Worm (Caenorhabditis elegans) whole organism, late embryonic: ENCODE data around the gene nhr-213.

Source experiments
- C08G9.2 ChIP-seq: sonication (generic microtip); optimal IDR thresholded peaks from 2 replicates; lab custom pipeline; 2016; ENCODE audit warnings: mild to moderate bottlenecking, missing genetic modification characterization, moderate library complexity, missing compliant biosample characterization
- F13H6.1 ChIP-seq: sonication (generic microtip); optimal IDR thresholded peaks from 2 replicates; lab custom pipeline; 2016; ENCODE audit warnings: missing genetic modification characterization, missing compliant biosample characterization
- K09A11.1 ChIP-seq: sonication (generic microtip); optimal IDR thresholded peaks from 2 replicates; lab custom pipeline; 2017; ENCODE audit warnings: antibody characterized with exemption, mild to moderate bottlenecking, missing genetic modification characterization, missing compliant biosample characterization; ENCODE audit not compliant: insufficient read depth
- T23F11.4 ChIP-seq: fragments of 200-800 bp; sonication (Bioruptor generic); optimal IDR thresholded peaks from 2 replicates; lab custom pipeline; 2018; ENCODE audit warnings: mild to moderate bottlenecking, missing genetic modification characterization, missing compliant biosample characterization
- Y22D7AL.16 ChIP-seq: sonication (generic microtip); optimal IDR thresholded peaks from 2 replicates; lab custom pipeline; 2016; ENCODE audit warnings: missing genetic modification characterization, missing compliant biosample characterization
- ama-1 ChIP-seq: fragments of 150-350 bp; optimal IDR thresholded peaks from 2 replicates; lab custom pipeline; 2014
- ceh-19 ChIP-seq: fragments of 200-800 bp; sonication (Bioruptor generic); optimal IDR thresholded peaks from 2 replicates; lab custom pipeline; 2018; ENCODE audit warnings: mild to moderate bottlenecking, missing genetic modification characterization, missing compliant biosample characterization
- ceh-2 ChIP-seq: sonication (generic microtip); optimal IDR thresholded peaks from 2 replicates; lab custom pipeline; 2016; ENCODE audit warnings: missing genotype, missing genetic modification characterization, missing compliant biosample characterization
- ceh-22 ChIP-seq: sonication (generic microtip); optimal IDR thresholded peaks from 2 replicates; lab custom pipeline; 2017; ENCODE audit warnings: missing biosample characterization, missing genetic modification characterization
- ceh-30 ChIP-seq: fragments of 150-350 bp; optimal IDR thresholded peaks from 2 replicates; lab custom pipeline; 2014; ENCODE audit warnings: missing biosample characterization, missing genetic modification characterization
- ceh-31 ChIP-seq: sonication (generic microtip); optimal IDR thresholded peaks from 2 replicates; lab custom pipeline; 2016; ENCODE audit warnings: missing genetic modification characterization, missing compliant biosample characterization
- ceh-34 ChIP-seq: sonication (generic microtip); optimal IDR thresholded peaks from 2 replicates; lab custom pipeline; 2016; ENCODE audit warnings: mild to moderate bottlenecking, missing genetic modification characterization, missing compliant biosample characterization
- ceh-45 ChIP-seq: fragments of 200-800 bp; sonication (Bioruptor generic); IDR thresholded peaks from 2 replicates; pipeline ENCODE4 v1.3.6; 2022; ENCODE audit warnings: missing genetic modification reagents, missing genetic modification characterization, missing compliant biosample characterization
- ceh-48 ChIP-seq: sonication (generic microtip); optimal IDR thresholded peaks from 2 replicates; lab custom pipeline; 2016; ENCODE audit warnings: missing genetic modification characterization, inconsistent platforms, missing compliant biosample characterization
- ceh-9 ChIP-seq: sonication (generic microtip); optimal IDR thresholded peaks from 2 replicates; lab custom pipeline; 2016; ENCODE audit warnings: mild to moderate bottlenecking, missing genetic modification characterization, inconsistent platforms, missing compliant biosample characterization
- che-1 ChIP-seq: sonication (generic microtip); optimal IDR thresholded peaks from 2 replicates; lab custom pipeline; 2016; ENCODE audit warnings: mild to moderate bottlenecking, missing genetic modification characterization, missing compliant biosample characterization
- elt-4 ChIP-seq: sonication (generic microtip); optimal IDR thresholded peaks from 2 replicates; lab custom pipeline; 2016; ENCODE audit warnings: missing genetic modification characterization, missing compliant biosample characterization
- ets-4 ChIP-seq: sonication (generic microtip); optimal IDR thresholded peaks from 2 replicates; lab custom pipeline; 2016; ENCODE audit warnings: missing genetic modification characterization, missing compliant biosample characterization
- eyg-1 ChIP-seq: sonication (generic microtip); optimal IDR thresholded peaks from 2 replicates; lab custom pipeline; 2016; ENCODE audit warnings: missing genotype, missing genetic modification characterization, missing compliant biosample characterization
- fkh-10 ChIP-seq: fragments of 150-350 bp; optimal IDR thresholded peaks from 2 replicates; lab custom pipeline; 2014; ENCODE audit warnings: missing biosample characterization, missing genetic modification reagents, missing genetic modification characterization
- fkh-6 ChIP-seq: sonication (generic microtip); optimal IDR thresholded peaks from 2 replicates; lab custom pipeline; 2016; ENCODE audit warnings: missing genetic modification characterization, missing compliant biosample characterization
- gmeb-2 ChIP-seq: sonication (generic microtip); optimal IDR thresholded peaks from 2 replicates; lab custom pipeline; 2016; ENCODE audit warnings: missing genetic modification characterization, inconsistent platforms, missing compliant biosample characterization
- hlh-13 ChIP-seq: fragments of 200-800 bp; sonication (Bioruptor generic); optimal IDR thresholded peaks from 2 replicates; lab custom pipeline; 2018; ENCODE audit warnings: mild to moderate bottlenecking, missing genetic modification characterization, missing compliant biosample characterization
- hlh-15 ChIP-seq: sonication (generic microtip); optimal IDR thresholded peaks from 2 replicates; lab custom pipeline; 2016; ENCODE audit warnings: missing genetic modification characterization, missing compliant biosample characterization
- hlh-30 ChIP-seq: sonication (generic microtip); optimal IDR thresholded peaks from 2 replicates; lab custom pipeline; 2017; ENCODE audit warnings: antibody characterized with exemption, missing genetic modification characterization, missing compliant biosample characterization; ENCODE audit not compliant: insufficient read depth
- hlh-8 ChIP-seq: sonication (generic microtip); optimal IDR thresholded peaks from 2 replicates; lab custom pipeline; 2016; ENCODE audit warnings: missing genotype, missing genetic modification characterization, missing compliant biosample characterization
- lim-6 ChIP-seq: sonication (generic microtip); optimal IDR thresholded peaks from 2 replicates; lab custom pipeline; 2016; ENCODE audit warnings: missing genetic modification characterization, missing compliant biosample characterization
- lin-11 ChIP-seq: fragments of 200-800 bp; sonication (Bioruptor generic); optimal IDR thresholded peaks from 2 replicates; lab custom pipeline; 2018; ENCODE audit warnings: mild to moderate bottlenecking, missing genetic modification characterization, missing compliant biosample characterization
- madf-2 ChIP-seq: sonication (generic microtip); optimal IDR thresholded peaks from 2 replicates; lab custom pipeline; 2017; ENCODE audit warnings: missing genetic modification characterization, missing compliant biosample characterization
- mec-3 ChIP-seq: sonication (generic microtip); optimal IDR thresholded peaks from 2 replicates; lab custom pipeline; 2016; ENCODE audit warnings: borderline replicate concordance, missing genetic modification characterization, missing compliant biosample characterization
- nfya-1 ChIP-seq: sonication (generic microtip); optimal IDR thresholded peaks from 2 replicates; lab custom pipeline; 2017; ENCODE audit warnings: missing genetic modification characterization, mild to moderate bottlenecking, missing compliant biosample characterization, antibody characterized with exemption, moderate library complexity
- nhr-11 ChIP-seq: fragments of 150-350 bp; optimal IDR thresholded peaks from 2 replicates; lab custom pipeline; 2014; ENCODE audit warnings: missing biosample characterization, missing genetic modification characterization
- nhr-232 ChIP-seq: sonication (generic microtip); optimal IDR thresholded peaks from 2 replicates; lab custom pipeline; 2016; ENCODE audit warnings: missing genetic modification characterization, missing compliant biosample characterization
- pat-9 ChIP-seq: fragments of 200-800 bp; sonication (Bioruptor generic); optimal IDR thresholded peaks from 2 replicates; lab custom pipeline; 2018; ENCODE audit warnings: mild to moderate bottlenecking, missing genetic modification characterization, moderate library complexity, missing compliant biosample characterization
- pax-1 ChIP-seq: fragments of 150-350 bp; optimal IDR thresholded peaks from 2 replicates; lab custom pipeline; 2014; ENCODE audit warnings: missing biosample characterization, missing genetic modification characterization
- pha-4 ChIP-seq: fragments of 150-350 bp; optimal IDR thresholded peaks from 2 replicates; lab custom pipeline; 2018; ENCODE audit warnings: missing biosample characterization, missing genetic modification reagents, missing genetic modification characterization
- sdc-2 ChIP-seq: sonication (generic microtip); optimal IDR thresholded peaks from 2 replicates; lab custom pipeline; 2016; ENCODE audit warnings: missing genotype, missing genetic modification characterization, missing compliant biosample characterization
- sox-2 ChIP-seq: fragments of 200-800 bp; sonication (Bioruptor generic); IDR thresholded peaks from 2 replicates; pipeline ENCODE4 v1.3.6; 2022; ENCODE audit warnings: missing genetic modification reagents, missing genetic modification characterization, missing compliant biosample characterization
- sox-4 ChIP-seq: sonication (generic microtip); optimal IDR thresholded peaks from 2 replicates; lab custom pipeline; 2017; ENCODE audit warnings: mild to moderate bottlenecking, missing genetic modification characterization, inconsistent platforms, missing compliant biosample characterization
- syd-9 ChIP-seq: sonication (generic microtip); optimal IDR thresholded peaks from 2 replicates; lab custom pipeline; 2016; ENCODE audit warnings: mild to moderate bottlenecking, missing genetic modification characterization, moderate library complexity, missing compliant biosample characterization
- tbx-7 ChIP-seq: sonication (generic microtip); optimal IDR thresholded peaks from 2 replicates; lab custom pipeline; 2016; ENCODE audit warnings: missing genotype, missing genetic modification characterization, missing compliant biosample characterization
- ttx-3 ChIP-seq: sonication (generic microtip); optimal IDR thresholded peaks from 2 replicates; lab custom pipeline; 2016; ENCODE audit warnings: missing genetic modification reagents, missing genetic modification characterization, missing compliant biosample characterization
- unc-3 ChIP-seq, 2 experiments: fragments of 200-800 bp in 1 of 2; sonication (Bioruptor generic) in 1 of 2; sonication (generic microtip) in 1 of 2; conservative IDR thresholded peaks in 1 of 2; optimal IDR thresholded peaks in 1 of 2; 2 replicates each; pipeline versions ENCODE4 v1.3.6 to Lab custom; 2016 to 2022; ENCODE audit warnings: missing compliant biosample characterization in 2 of 2, missing genetic modification characterization in 2 of 2, missing genetic modification reagents in 1 of 2
- unc-42 ChIP-seq: sonication (generic microtip); optimal IDR thresholded peaks from 2 replicates; lab custom pipeline; 2016; ENCODE audit warnings: missing genotype, missing genetic modification characterization, missing compliant biosample characterization
- unc-86 ChIP-seq: sonication (generic microtip); optimal IDR thresholded peaks from 2 replicates; lab custom pipeline; 2016; ENCODE audit warnings: missing genetic modification characterization, missing compliant biosample characterization
- zip-5 ChIP-seq: sonication (generic microtip); optimal IDR thresholded peaks from 2 replicates; lab custom pipeline; 2016; ENCODE audit warnings: missing genetic modification characterization, missing compliant biosample characterization
- ztf-16 ChIP-seq: sonication (generic microtip); optimal IDR thresholded peaks from 2 replicates; lab custom pipeline; 2017; ENCODE audit warnings: missing genetic modification characterization, missing compliant biosample characterization

The nhr-213 gene

ce11 chrV:15880033-15880432 lies 16.5 kb downstream of the nhr-213 start:
- TF ChIP-seq C08G9.2 (tag; lab: Kevin White, UChicago), result no peak
- no peak for TF ChIP-seq sdc-2 (tag; lab: Kevin White, UChicago)
- TF ChIP-seq nhr-11 (tag; lab: Kevin White, UChicago), result no peak
- no peak for TF ChIP-seq nhr-232 (tag; lab: Kevin White, UChicago)

- TF ChIP-seq mec-3 (tag; lab: Kevin White, UChicago) (no peak), sox-4 (tag; lab: Kevin White, UChicago) (no peak), ceh-34 (tag; lab: Kevin White, UChicago) (no peak), ama-1 (lab: Kevin White, UChicago) (no peak), pha-4 (tag; lab: Kevin White, UChicago) (no peak), T23F11.4 (GFP tag; lab: Kevin White, UChicago) (no peak), syd-9 (tag; lab: Kevin White, UChicago) (no peak), nhr-232 (tag; lab: Kevin White, UChicago) (no peak), K09A11.1 (tag; lab: Kevin White, UChicago) (no peak), zip-5 (no peak), ets-4 (no peak), elt-4 (no peak), hlh-15 (tag; lab: Kevin White, UChicago) (no peak), ceh-2 (tag; lab: Kevin White, UChicago) (no peak), lim-6 (no peak), unc-42 (no peak), lin-11 (tag; lab: Kevin White, UChicago) (no peak), fkh-6 (no peak), nfya-1 (tag; lab: Kevin White, UChicago) (no peak)
These were observed 17.1 kb downstream of the nhr-213 start, which contains the start of gene nhr-84 for ce11 chrV:15879508-15879907. Gene nhr-84, minus strand, starts transcription at chrV:15879608.

DNA sequence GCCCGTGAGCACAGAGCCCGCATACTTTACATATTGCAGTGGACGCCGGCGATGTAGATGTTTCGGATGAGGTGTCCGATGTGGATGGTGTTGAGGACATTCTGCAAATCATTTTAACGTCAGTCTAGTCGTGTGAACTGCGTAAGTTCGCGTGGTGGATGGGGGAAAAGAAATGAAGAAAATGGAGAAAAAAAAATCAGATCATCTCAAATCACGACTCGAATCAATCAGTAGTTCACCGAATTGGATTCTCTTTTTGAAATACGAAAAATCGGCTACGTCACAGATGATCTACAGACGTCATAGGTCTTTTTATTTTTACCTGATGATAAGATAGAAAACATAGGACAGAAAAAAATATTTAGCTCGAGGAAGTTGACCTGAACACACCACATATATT lies 20.3 kb downstream of the nhr-213 start, which contains the start of gene nhr-102:
Gene nhr-102, minus strand, starts transcription at position 101 of the 400 bp plus-strand sequence.
- TF ChIP-seq ets-4 (no peak), hlh-13 (GFP tag; lab: Kevin White, UChicago) (no peak), ceh-45 (no peak), eyg-1 (tag; lab: Kevin White, UChicago) (no peak), nhr-11 (tag; lab: Kevin White, UChicago) (no peak), ceh-48 (tag; lab: Kevin White, UChicago) (no peak), ttx-3 (no peak), ceh-22 (no peak), tbx-7 (tag; lab: Kevin White, UChicago) (no peak), ceh-9 (tag; lab: Kevin White, UChicago) (no peak), unc-3 (GFP tag; conservative IDR thresholded peaks at IDR 0.05; lab: Robert Waterston, UW) (no peak), unc-3 (tag; optimal IDR thresholded peaks at IDR 0.05; lab: Kevin White, UChicago) (no peak), elt-4 (no peak)

DNA sequence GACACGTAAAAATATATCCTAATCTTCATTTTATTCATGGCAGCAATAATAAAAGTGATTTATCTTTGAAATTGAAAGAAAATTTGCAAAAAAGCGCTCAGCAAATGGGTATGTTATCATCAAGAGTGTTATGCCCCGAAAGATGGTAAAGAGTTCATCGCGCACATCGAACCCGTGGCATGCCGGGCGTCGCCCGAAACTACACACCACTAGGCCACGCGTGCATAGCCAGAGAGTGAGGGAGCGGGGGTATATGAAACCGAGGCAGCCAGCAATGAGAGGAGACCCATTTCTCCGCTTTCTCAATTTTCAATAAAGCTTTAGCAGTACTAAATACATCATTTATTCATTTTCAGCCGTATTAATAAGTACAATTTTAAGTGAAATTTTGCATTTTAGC lies 22.8 kb downstream of the nhr-213 start:
- TF ChIP-seq ceh-30 (tag; lab: Kevin White, UChicago), result peak; percentile 87
- TF ChIP-seq ceh-19 (GFP tag; lab: Kevin White, UChicago), result peak; percentile 99
- peak; percentile 98 for TF ChIP-seq sox-2 (GFP tag; lab: Robert Waterston, UW)
- peak; percentile 90 for TF ChIP-seq hlh-30 (tag; lab: Kevin White, UChicago)
- peak; percentile 76 for TF ChIP-seq fkh-10 (GFP tag; lab: Kevin White, UChicago)
- peak; percentile 99 for TF ChIP-seq syd-9 (tag; lab: Kevin White, UChicago)
- TF ChIP-seq nhr-232 (tag; lab: Kevin White, UChicago), result peak; percentile 99
- TF ChIP-seq pat-9 (tag; lab: Kevin White, UChicago), result peak; percentile 100
- peak; percentile 99 for TF ChIP-seq ztf-16 (tag; lab: Kevin White, UChicago)
- TF ChIP-seq gmeb-2, result peak; percentile 99
- peak; percentile 98 for TF ChIP-seq che-1 (tag; lab: Kevin White, UChicago)
- TF ChIP-seq hlh-8 (tag; lab: Kevin White, UChicago), result peak; percentile 96
- peak; percentile 98 for TF ChIP-seq hlh-15 (tag; lab: Kevin White, UChicago)
- TF ChIP-seq pax-1, result no peak
- TF ChIP-seq K09A11.1 (tag; lab: Kevin White, UChicago), result peak; percentile 93
- peak; percentile 99 for TF ChIP-seq T23F11.4 (GFP tag; lab: Kevin White, UChicago)
- peak; percentile 98 for TF ChIP-seq madf-2
- TF ChIP-seq F13H6.1 (tag; lab: Kevin White, UChicago), result peak; percentile 98
- peak; percentile 97 for TF ChIP-seq fkh-6
- peak; percentile 93 for TF ChIP-seq ceh-31 (tag; lab: Kevin White, UChicago)
- peak; percentile 97 for TF ChIP-seq lim-6
- TF ChIP-seq Y22D7AL.16 (tag; lab: Kevin White, UChicago), result peak; percentile 99
- TF ChIP-seq ceh-9 (tag; lab: Kevin White, UChicago), result peak; percentile 98
- peak; percentile 99 for TF ChIP-seq unc-86 (tag; lab: Kevin White, UChicago)
